Fruit fly (Drosophila melanogaster) whole organism, pupa: Measurements from ENCODE around the gene Noa36.

ENCODE experiments used
- CG13204 ChIP-seq: fragments of 200-800 bp; sonication (Bioruptor generic); optimal IDR thresholded peaks from 2 replicates; lab custom pipeline; 2018; ENCODE audit warnings: missing biosample characterization, mild to moderate bottlenecking, missing genetic modification characterization, moderate library complexity
- CG14655 ChIP-seq: fragments of 200-800 bp; sonication (Bioruptor generic); optimal IDR thresholded peaks from 3 replicates; lab custom pipeline; 2017; ENCODE audit warnings: mild to moderate bottlenecking, missing biosample characterization, missing genetic modification reagents, missing genetic modification characterization
- CG4496 ChIP-seq: fragments of 200-800 bp; sonication (Bioruptor generic); IDR thresholded peaks from 3 replicates; pipeline ENCODE4 v1.3.6; 2022; ENCODE audit warnings: missing biosample characterization, missing genetic modification characterization
- D1 ChIP-seq: fragments of 200-800 bp; sonication (Bioruptor generic); optimal IDR thresholded peaks from 2 replicates; lab custom pipeline; 2018; ENCODE audit warnings: missing biosample characterization, mild to moderate bottlenecking, missing genetic modification characterization, moderate library complexity
- EcR ChIP-seq: fragments of 200-800 bp; sonication (Bioruptor generic); optimal IDR thresholded peaks from 3 replicates; lab custom pipeline; 2019; ENCODE audit warnings: missing biosample characterization, missing genetic modification characterization, mild to moderate bottlenecking, moderate library complexity, missing genetic modification reagents
- Pif1B ChIP-seq: fragments of 200-800 bp; sonication (Bioruptor generic); optimal IDR thresholded peaks from 3 replicates; lab custom pipeline; 2016; ENCODE audit warnings: missing biosample characterization, missing genetic modification characterization
- Snoo ChIP-seq: fragments of 200-800 bp; sonication (Bioruptor generic); optimal IDR thresholded peaks from 3 replicates; lab custom pipeline; 2017; ENCODE audit warnings: missing biosample characterization, mild to moderate bottlenecking, missing genetic modification characterization, inconsistent platforms
- gl ChIP-seq: fragments of 200-800 bp; sonication (Bioruptor generic); optimal IDR thresholded peaks from 2 replicates; lab custom pipeline; 2018; ENCODE audit warnings: missing biosample characterization, mild to moderate bottlenecking, missing genetic modification characterization
- rn ChIP-seq: fragments of 200-800 bp; sonication (Bioruptor generic); IDR thresholded peaks from 2 replicates; pipeline ENCODE4 v1.3.6; 2022; ENCODE audit warnings: missing biosample characterization, missing genetic modification characterization

DNA sequence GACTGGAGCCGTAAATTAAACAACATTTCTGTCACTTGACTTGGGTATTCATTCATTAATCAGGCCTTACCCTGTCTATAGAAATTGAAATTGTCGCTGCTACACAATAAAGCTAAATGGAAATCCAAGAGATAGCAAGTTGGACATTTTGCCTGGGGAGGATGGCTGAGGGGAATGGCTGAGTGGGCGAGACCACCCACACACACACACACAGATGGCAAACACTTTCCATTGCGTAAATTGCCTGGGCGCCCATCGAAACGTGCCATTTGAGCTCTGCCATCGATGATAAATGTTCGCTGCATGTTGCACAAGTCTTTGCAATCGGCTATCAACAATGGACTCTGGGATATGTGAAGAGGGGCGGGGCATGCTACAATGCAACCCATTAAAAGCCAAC lies 28.2 kb upstream of the Noa36 start:
- TF ChIP-seq EcR (GFP tag; lab: Kevin White, UChicago) (no peak), gl (no peak), D1 (tag; lab: Kevin White, UChicago) (no peak), rn (no peak), Snoo (no peak), CG13204 (no peak), CG14655 (GFP tag; lab: Kevin White, UChicago) (no peak), CG4496 (GFP tag; lab: Robert Waterston, UW) (no peak), Pif1B (GFP tag; lab: Kevin White, UChicago) (no peak)
